Worm (Caenorhabditis elegans) whole organism, midembryonic: ENCODE measurements around the gene F02E11.4.

Experiments
- T22C8.4 ChIP-seq: fragments of 200-800 bp; sonication (Bioruptor generic); IDR thresholded peaks from 2 replicates; pipeline ENCODE4 v1.3.6; 2022; ENCODE audit warnings: missing genetic modification characterization, missing compliant biosample characterization
- cog-1 ChIP-seq: sonication (generic microtip); optimal IDR thresholded peaks from 2 replicates; lab custom pipeline; 2016; ENCODE audit warnings: missing genetic modification characterization, missing compliant biosample characterization
- flt-1 ChIP-seq: fragments of 200-800 bp; sonication (Bioruptor generic); IDR thresholded peaks from 2 replicates; pipeline ENCODE4 v1.3.6; 2022; ENCODE audit warnings: missing genetic modification characterization, missing compliant biosample characterization
- klf-2 ChIP-seq: fragments of 200-800 bp; sonication (Bioruptor generic); conservative IDR thresholded peaks from 2 replicates; pipeline ENCODE4 v1.3.6; 2022; ENCODE audit warnings: missing genetic modification reagents, missing genetic modification characterization, missing compliant biosample characterization
- med-1 ChIP-seq: sonication (generic microtip); optimal IDR thresholded peaks from 2 replicates; lab custom pipeline; 2017; ENCODE audit warnings: missing genetic modification characterization, mild to moderate bottlenecking, missing compliant biosample characterization, antibody characterized with exemption, missing genetic modification reagents; ENCODE audit not compliant: insufficient read depth
- ref-1 ChIP-seq: fragments of 200-800 bp; sonication (Bioruptor generic); conservative IDR thresholded peaks from 2 replicates; pipeline ENCODE4 v1.3.6; 2022; ENCODE audit warnings: missing genetic modification reagents, missing genetic modification characterization, missing compliant biosample characterization
- tab-1 ChIP-seq: fragments of 200-800 bp; sonication (Bioruptor generic); IDR thresholded peaks from 2 replicates; pipeline ENCODE4 v1.3.6; 2022; ENCODE audit warnings: missing genetic modification characterization, missing compliant biosample characterization
- ztf-23 ChIP-seq: fragments of 200-800 bp; sonication (Bioruptor generic); IDR thresholded peaks from 2 replicates; pipeline ENCODE4 v1.3.6; 2022; ENCODE audit warnings: missing genetic modification reagents, missing genetic modification characterization, missing compliant biosample characterization
- ztf-29 ChIP-seq: fragments of 200-800 bp; sonication (Bioruptor generic); IDR thresholded peaks from 2 replicates; pipeline ENCODE4 v1.3.6; 2022; ENCODE audit warnings: missing genetic modification reagents, missing genetic modification characterization, missing compliant biosample characterization

F02E11.4 gene

DNA sequence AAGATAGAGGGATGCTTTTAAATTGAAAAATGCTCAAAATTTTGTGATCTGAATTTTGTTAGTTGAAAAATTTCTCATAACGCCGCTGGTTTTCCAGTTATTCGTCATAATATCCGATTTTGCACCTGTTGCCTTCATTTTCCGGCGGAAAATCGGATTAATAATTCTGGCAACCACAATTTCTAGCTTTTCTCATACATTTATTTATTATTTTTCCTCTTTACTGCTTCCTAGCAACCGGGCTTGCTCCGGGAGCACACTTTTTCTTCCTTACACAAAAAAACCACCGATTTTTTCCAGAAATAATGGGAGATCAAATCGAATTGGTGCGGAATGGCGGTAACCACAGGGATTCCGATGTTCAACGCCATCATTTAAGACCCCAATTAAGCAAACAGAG, 10.2 kb downstream of the F02E11.4 start, which contains the start of gene F02E11.7:
F02E11.7 (plus strand) TSS at position 301 of the 400 bp plus-strand sequence.
- TF ChIP-seq tab-1 (GFP tag; lab: Robert Waterston, UW) (no peak), flt-1 (GFP tag; lab: Robert Waterston, UW) (no peak), med-1 (GFP tag; lab: Kevin White, UChicago) (no peak), ztf-29 (no peak), ztf-23 (no peak), ref-1 (no peak), klf-2 (GFP tag; lab: Robert Waterston, UW) (no peak), T22C8.4 (GFP tag; lab: Robert Waterston, UW) (no peak), cog-1 (no peak)

DNA sequence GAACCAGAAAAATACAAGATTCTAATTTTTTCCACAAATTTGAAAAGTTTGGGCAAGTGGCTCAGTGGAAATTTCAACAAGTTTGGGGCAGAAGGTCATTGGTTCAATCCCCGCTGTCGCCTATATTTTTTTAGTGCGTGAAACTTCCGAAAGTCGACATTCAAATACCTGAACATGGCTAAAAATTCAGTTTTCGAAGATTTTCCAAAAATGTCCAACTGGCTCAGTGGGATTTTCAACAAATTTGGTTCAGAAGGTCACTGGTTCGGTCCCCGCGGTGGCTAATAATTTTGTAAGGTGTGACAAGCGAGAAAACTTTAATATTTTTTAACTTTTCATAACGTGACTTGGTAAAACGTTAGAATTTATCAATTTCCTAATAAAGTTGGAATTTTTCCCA, 12.9 kb downstream of the F02E11.4 start:
- TF ChIP-seq T22C8.4 (GFP tag; lab: Robert Waterston, UW) = no peak
- TF ChIP-seq cog-1 = no peak
- no peak for TF ChIP-seq ztf-23
- TF ChIP-seq ztf-29 = no peak
- TF ChIP-seq flt-1 (GFP tag; lab: Robert Waterston, UW) = no peak
- TF ChIP-seq ref-1 = no peak
- no peak for TF ChIP-seq klf-2 (GFP tag; lab: Robert Waterston, UW)
- no peak for TF ChIP-seq tab-1 (GFP tag; lab: Robert Waterston, UW)
- no peak for TF ChIP-seq med-1 (GFP tag; lab: Kevin White, UChicago)

DNA sequence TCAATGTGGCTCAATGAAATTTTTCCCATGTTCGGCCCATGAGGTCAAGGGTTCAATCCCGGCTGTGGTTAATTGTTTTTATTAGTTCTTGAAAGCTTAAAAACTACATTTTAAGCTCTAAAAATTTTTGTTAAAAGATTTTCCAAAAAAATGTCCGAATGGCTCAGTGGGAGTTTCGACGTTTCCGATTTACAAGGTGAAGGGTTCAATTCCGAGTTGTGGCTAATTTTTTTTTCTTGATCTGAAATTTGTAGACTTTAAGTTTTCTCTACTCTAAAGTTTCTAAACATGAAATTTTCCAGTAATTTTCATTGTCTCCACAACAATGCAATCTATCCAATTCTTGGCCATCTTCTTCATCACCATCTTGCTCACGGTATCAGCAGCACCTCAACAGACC, 15.1 kb downstream of the F02E11.4 start, which contains the start of gene F02E11.2:
F02E11.2 (plus strand) TSS at position 301 of the 400 bp plus-strand sequence.
- TF ChIP-seq ztf-29 (no peak), flt-1 (GFP tag; lab: Robert Waterston, UW) (no peak), ztf-23 (no peak), cog-1 (no peak), T22C8.4 (GFP tag; lab: Robert Waterston, UW) (no peak), med-1 (GFP tag; lab: Kevin White, UChicago) (no peak), ref-1 (no peak), tab-1 (GFP tag; lab: Robert Waterston, UW) (no peak), klf-2 (GFP tag; lab: Robert Waterston, UW) (no peak)

DNA sequence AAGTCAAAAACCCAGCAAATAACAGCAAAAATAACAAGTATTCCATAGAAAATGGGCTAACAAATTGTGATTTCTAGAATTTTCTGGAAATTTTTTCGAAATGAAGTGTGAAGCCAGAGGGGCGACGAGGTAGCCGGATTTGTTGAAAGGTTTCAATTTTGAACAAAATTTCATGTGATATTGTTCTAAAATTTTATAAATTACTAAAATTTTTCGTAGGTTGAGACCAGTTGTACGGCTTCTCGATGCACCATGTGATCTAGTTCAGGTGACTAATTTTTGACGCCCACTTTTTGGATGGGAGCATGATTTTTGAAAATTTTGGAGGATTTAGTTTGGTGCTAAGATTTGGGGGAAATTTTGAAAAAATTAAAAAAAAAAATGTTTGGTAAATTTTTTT, 18.3 kb downstream of the F02E11.4 start, which contains the start of gene gcy-19:
gcy-19 (minus strand) TSS at position 101 of the 400 bp plus-strand sequence.
- TF ChIP-seq klf-2 (GFP tag; lab: Robert Waterston, UW) (no peak), med-1 (GFP tag; lab: Kevin White, UChicago) (no peak), tab-1 (GFP tag; lab: Robert Waterston, UW) (no peak), ztf-29 (no peak), ztf-23 (no peak), T22C8.4 (GFP tag; lab: Robert Waterston, UW) (no peak), cog-1 (no peak), ref-1 (no peak), flt-1 (GFP tag; lab: Robert Waterston, UW) (no peak)

DNA sequence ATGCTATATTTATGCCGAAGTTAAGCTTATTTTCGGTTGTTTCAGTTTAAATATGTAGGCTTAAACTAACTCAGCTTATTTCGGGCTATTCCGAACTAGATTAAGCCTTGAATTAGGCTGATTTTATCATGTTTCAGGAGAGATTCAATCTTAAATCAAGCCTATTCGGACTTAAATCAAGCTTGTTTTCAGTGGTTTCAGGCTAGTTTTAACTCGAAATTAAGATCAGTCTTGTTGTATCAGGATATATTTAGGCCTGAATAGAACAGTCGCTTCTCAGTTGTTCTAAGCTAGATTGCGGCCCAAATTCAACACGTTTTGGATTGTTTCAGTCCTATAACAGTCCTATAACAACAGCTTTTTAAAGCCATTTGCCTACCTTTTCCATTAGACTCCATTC, 25.8 kb downstream of the F02E11.4 start:
- no peak for TF ChIP-seq med-1 (GFP tag; lab: Kevin White, UChicago)
- TF ChIP-seq flt-1 (GFP tag; lab: Robert Waterston, UW) = no peak
- no peak for TF ChIP-seq T22C8.4 (GFP tag; lab: Robert Waterston, UW)
- TF ChIP-seq tab-1 (GFP tag; lab: Robert Waterston, UW) = no peak
- no peak for TF ChIP-seq klf-2 (GFP tag; lab: Robert Waterston, UW)
- TF ChIP-seq ref-1 = no peak

DNA sequence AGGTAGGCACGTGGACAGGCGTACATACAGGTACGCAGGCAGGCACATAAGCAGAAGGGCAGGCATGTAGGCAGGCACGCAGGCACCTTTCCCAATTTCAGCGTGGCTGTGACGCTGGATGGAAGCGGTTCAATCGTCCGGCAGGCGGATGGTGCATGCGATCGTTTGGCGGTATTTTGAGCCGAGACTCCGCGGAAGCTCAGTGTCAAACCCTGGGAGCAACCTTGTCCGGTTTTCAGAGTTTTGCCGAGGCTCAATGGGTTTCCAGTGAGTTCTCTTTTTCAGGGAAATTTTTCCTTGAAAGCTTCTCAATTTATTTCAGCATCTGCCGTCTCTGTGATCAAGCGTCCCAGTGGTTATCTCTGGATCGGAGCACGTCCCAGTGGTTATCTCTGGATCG, 27.4 kb downstream of the F02E11.4 start:
- TF ChIP-seq ztf-29 = no peak
- TF ChIP-seq cog-1 = no peak
- no peak for TF ChIP-seq med-1 (GFP tag; lab: Kevin White, UChicago)
- no peak for TF ChIP-seq klf-2 (GFP tag; lab: Robert Waterston, UW)
- no peak for TF ChIP-seq ztf-23
- no peak for TF ChIP-seq ref-1
- no peak for TF ChIP-seq flt-1 (GFP tag; lab: Robert Waterston, UW)
- no peak for TF ChIP-seq T22C8.4 (GFP tag; lab: Robert Waterston, UW)
- no peak for TF ChIP-seq tab-1 (GFP tag; lab: Robert Waterston, UW)

DNA sequence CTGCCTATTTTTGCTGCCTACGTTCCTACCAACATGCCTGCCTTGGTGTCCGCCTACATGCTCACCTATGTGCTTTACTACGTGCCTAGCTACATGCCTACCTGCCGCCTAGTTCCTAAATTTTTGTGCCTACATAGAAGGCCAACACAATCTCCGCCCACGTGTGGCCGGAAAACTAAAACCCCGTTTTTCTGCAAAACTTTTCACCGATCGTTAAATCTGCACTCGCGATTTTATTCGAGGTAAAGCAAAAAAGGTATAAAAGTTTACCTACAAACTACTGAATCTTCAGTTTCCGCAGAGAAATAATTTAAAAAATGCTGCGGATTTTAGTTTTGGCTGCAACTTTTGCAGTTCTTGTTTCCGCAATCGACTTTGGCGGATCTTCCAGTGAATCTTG, 28.2 kb downstream of the F02E11.4 start, which contains the start of gene clec-124:
clec-124 (plus strand) TSS at position 301 of the 400 bp plus-strand sequence.
- TF ChIP-seq tab-1 (GFP tag; lab: Robert Waterston, UW) = no peak
- TF ChIP-seq ref-1 = no peak
- no peak for TF ChIP-seq T22C8.4 (GFP tag; lab: Robert Waterston, UW)
- no peak for TF ChIP-seq cog-1
- no peak for TF ChIP-seq klf-2 (GFP tag; lab: Robert Waterston, UW)
- TF ChIP-seq ztf-23 = no peak
- no peak for TF ChIP-seq med-1 (GFP tag; lab: Kevin White, UChicago)
- no peak for TF ChIP-seq flt-1 (GFP tag; lab: Robert Waterston, UW)
- TF ChIP-seq ztf-29 = no peak

DNA sequence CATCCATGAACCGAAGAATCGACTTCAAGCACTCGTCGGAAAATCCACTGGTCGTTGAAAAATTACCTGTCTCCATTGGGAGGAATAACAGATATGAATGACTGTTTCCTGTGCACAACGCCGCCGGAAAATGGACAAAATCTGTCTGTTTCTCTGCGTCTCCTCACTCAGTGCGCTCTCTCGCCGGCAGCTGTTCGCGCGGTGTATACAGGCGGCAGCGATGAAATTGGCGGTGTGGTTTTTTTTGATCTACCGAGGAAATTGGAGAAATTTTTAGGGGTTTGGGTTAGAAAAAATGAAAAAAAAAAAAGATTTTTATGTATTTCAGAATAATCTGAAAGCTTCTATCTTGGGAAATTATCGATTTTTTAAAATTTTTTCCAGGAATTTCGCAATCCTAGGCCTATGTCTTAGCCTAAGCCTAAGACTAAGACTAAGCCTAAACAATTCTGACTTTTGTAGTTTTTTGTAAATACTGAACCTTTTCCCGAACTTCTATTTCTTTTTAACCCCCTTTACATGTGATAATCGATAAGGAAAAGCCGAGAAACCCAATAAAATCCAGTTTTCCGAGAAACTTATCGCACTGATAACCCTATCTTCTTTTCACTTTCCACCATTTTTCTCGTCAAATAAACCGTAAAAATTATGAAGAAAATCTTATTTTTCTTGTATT, 29.4 kb downstream of the F02E11.4 start, which contains the start of the genes fbxc-50 and C17F4.2:
fbxc-50 (minus strand) TSS at position 81 of the 676 bp plus-strand sequence.
C17F4.2 (plus strand) TSS at position 626 of the 676 bp plus-strand sequence.
- TF ChIP-seq T22C8.4 (GFP tag; lab: Robert Waterston, UW) (0 out of 2 replicates have a peak, but pooled peaks have one; percentile 36), cog-1 (no peak)

DNA sequence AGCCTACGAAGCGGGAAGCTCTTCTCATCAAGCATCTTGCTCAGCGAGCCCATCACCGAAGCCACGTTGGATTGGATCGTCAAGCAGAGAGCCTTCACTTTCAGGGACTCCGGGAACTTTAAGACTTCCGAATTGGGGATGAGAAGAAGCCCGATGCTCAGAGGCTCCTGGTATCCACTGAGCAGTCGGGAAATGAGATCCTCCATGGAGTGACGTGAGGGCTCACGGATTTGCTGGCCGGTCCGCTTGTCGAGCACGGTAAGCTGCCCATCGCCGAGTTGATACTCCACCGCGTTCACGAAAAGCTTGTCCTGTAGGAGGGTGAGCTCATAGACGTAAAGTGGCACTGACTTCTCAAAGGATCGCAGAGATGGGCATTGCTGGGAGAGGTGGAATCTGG, 30.0 kb downstream of the F02E11.4 start:
- TF ChIP-seq tab-1 (GFP tag; lab: Robert Waterston, UW) = no peak
- no peak for TF ChIP-seq klf-2 (GFP tag; lab: Robert Waterston, UW)
- TF ChIP-seq cog-1 = no peak
- TF ChIP-seq med-1 (GFP tag; lab: Kevin White, UChicago) = no peak
- TF ChIP-seq ztf-29 = no peak
- TF ChIP-seq ztf-23 = no peak
- TF ChIP-seq flt-1 (GFP tag; lab: Robert Waterston, UW) = no peak
- TF ChIP-seq T22C8.4 (GFP tag; lab: Robert Waterston, UW) = no peak
- no peak for TF ChIP-seq ref-1

DNA sequence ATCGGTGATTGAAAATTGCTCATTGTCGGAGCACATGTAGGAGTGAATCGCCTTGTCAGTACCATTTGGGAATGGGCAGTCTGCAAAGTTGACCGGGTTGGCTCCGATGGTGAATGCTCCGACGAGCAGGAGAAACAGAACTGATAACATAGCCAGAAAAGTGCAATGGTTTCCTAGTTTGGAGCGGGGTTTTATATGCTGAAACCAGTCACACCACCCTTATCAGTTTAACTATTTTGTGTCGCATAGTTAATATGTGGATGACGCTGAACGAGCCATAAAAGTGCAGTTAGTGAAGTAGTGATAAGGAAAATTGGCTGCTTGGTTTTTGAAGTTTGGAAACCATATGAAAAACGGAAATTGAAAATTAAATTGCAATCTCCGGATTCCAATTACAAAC, 31.8 kb downstream of the F02E11.4 start, which contains the start of gene C17F4.7:
C17F4.7 (minus strand) TSS at position 180 of the 400 bp plus-strand sequence.
- no peak for TF ChIP-seq med-1 (GFP tag; lab: Kevin White, UChicago)
- TF ChIP-seq ref-1 = no peak
- no peak for TF ChIP-seq flt-1 (GFP tag; lab: Robert Waterston, UW)
- no peak for TF ChIP-seq cog-1
- TF ChIP-seq tab-1 (GFP tag; lab: Robert Waterston, UW) = no peak
- TF ChIP-seq ztf-23 = no peak
- TF ChIP-seq T22C8.4 (GFP tag; lab: Robert Waterston, UW) = no peak
- TF ChIP-seq klf-2 (GFP tag; lab: Robert Waterston, UW) = no peak
- TF ChIP-seq ztf-29 = no peak
